Fruit fly (Drosophila melanogaster) whole organism, embryonic: Measurements from ENCODE around the gene CG12017.

Source experiments
- CG1024 ChIP-seq: fragments of 200-800 bp; sonication (Bioruptor generic); IDR thresholded peaks from 2 replicates; pipeline ENCODE4 v1.3.6; 2022; ENCODE audit warnings: missing biosample characterization, missing genetic modification characterization
- CG10959 ChIP-seq: fragments of 200-800 bp; sonication (Bioruptor generic); IDR thresholded peaks from 2 replicates; pipeline ENCODE4 v1.3.6; 2022; ENCODE audit warnings: missing biosample characterization, missing genetic modification characterization
- CG11093 ChIP-seq: fragments of 200-800 bp; sonication (Bioruptor generic); IDR thresholded peaks from 3 replicates; pipeline ENCODE4 v1.3.6; 2022; ENCODE audit warnings: missing biosample characterization, missing genetic modification characterization
- CG11398 ChIP-seq: fragments of 200-800 bp; sonication (Bioruptor generic); optimal IDR thresholded peaks from 2 replicates; lab custom pipeline; 2016; ENCODE audit warnings: missing biosample characterization, missing genetic modification characterization
- CG13775 ChIP-seq: fragments of 200-800 bp; sonication (Bioruptor generic); optimal IDR thresholded peaks from 3 replicates; lab custom pipeline; 2017; ENCODE audit warnings: missing biosample characterization, mild to moderate bottlenecking, missing genetic modification characterization
- CG14050 ChIP-seq: fragments of 200-800 bp; sonication (Bioruptor generic); IDR thresholded peaks from 3 replicates; pipeline ENCODE4 v1.3.6; 2022; ENCODE audit warnings: missing biosample characterization, missing genetic modification characterization
- CG15601 ChIP-seq: fragments of 200-800 bp; sonication (Bioruptor generic); optimal IDR thresholded peaks from 3 replicates; lab custom pipeline; 2019; ENCODE audit warnings: missing biosample characterization, mild to moderate bottlenecking, missing genetic modification characterization, moderate library complexity
- CG2120 ChIP-seq: fragments of 200-800 bp; sonication (Bioruptor generic); optimal IDR thresholded peaks from 3 replicates; lab custom pipeline; 2016; ENCODE audit warnings: missing biosample characterization, missing genetic modification characterization
- CG30020 ChIP-seq: fragments of 200-800 bp; optimal IDR thresholded peaks from 2 replicates; lab custom pipeline; 2019; ENCODE audit warnings: missing biosample characterization, mild to moderate bottlenecking, missing genetic modification characterization, moderate library complexity
- CG31388 ChIP-seq: fragments of 200-800 bp; sonication (Bioruptor generic); optimal IDR thresholded peaks from 2 replicates; lab custom pipeline; 2016; ENCODE audit warnings: missing biosample characterization, missing genetic modification characterization
- CG32532 ChIP-seq: fragments of 200-800 bp; sonication (Bioruptor generic); IDR thresholded peaks from 2 replicates; pipeline ENCODE4 v1.3.6; 2022; ENCODE audit warnings: missing biosample characterization, missing genetic modification characterization
- CG3281 ChIP-seq: fragments of 200-800 bp; sonication (Bioruptor generic); optimal IDR thresholded peaks from 3 replicates; lab custom pipeline; 2017; ENCODE audit warnings: missing biosample characterization, mild to moderate bottlenecking, missing genetic modification characterization
- CG3407 ChIP-seq: fragments of 200-800 bp; sonication (Bioruptor generic); optimal IDR thresholded peaks from 2 replicates; lab custom pipeline; 2018; ENCODE audit warnings: missing biosample characterization, mild to moderate bottlenecking, missing genetic modification characterization
- CG34224 ChIP-seq: fragments of 200-800 bp; sonication (Bioruptor generic); IDR thresholded peaks from 3 replicates; pipeline ENCODE4 v1.3.6; 2022; ENCODE audit warnings: missing biosample characterization, missing genetic modification characterization; ENCODE audit not compliant: partially characterized antibody
- CG42726 ChIP-seq: fragments of 200-800 bp; sonication (Bioruptor generic); IDR thresholded peaks from 2 replicates; pipeline ENCODE4 v1.3.6; 2022; ENCODE audit warnings: missing biosample characterization, missing genetic modification characterization; ENCODE audit not compliant: partially characterized antibody
- CG8478 ChIP-seq: fragments of >200 bp; optimal IDR thresholded peaks from 2 replicates; lab custom pipeline; 2018
- Dip3 ChIP-seq: fragments of 200-800 bp; sonication (Bioruptor generic); optimal IDR thresholded peaks from 3 replicates; lab custom pipeline; 2016; ENCODE audit warnings: missing biosample characterization, missing genetic modification characterization
- Eip74EF ChIP-seq, 2 experiments: fragments of 200-800 bp in 1 of 2; fragments of >200 bp in 1 of 2; sonication (Bioruptor generic) in 1 of 2; optimal IDR thresholded peaks; 2 replicates each; lab custom pipeline; 2017 to 2019; ENCODE audit warnings: missing biosample characterization in 2 of 2, missing genetic modification characterization in 2 of 2, mild to moderate bottlenecking in 1 of 2, moderate library complexity in 1 of 2
- Hmx ChIP-seq: fragments of 200-800 bp; sonication (Bioruptor generic); optimal IDR thresholded peaks from 2 replicates; lab custom pipeline; 2016; ENCODE audit warnings: missing biosample characterization, missing genetic modification characterization
- Hr39 ChIP-seq: fragments of >200 bp; optimal IDR thresholded peaks from 2 replicates; lab custom pipeline; 2017
- Jarid2 ChIP-seq: fragments of 200-800 bp; sonication (Bioruptor generic); optimal IDR thresholded peaks from 3 replicates; lab custom pipeline; 2017; ENCODE audit warnings: mild to moderate bottlenecking, missing biosample characterization, missing genetic modification reagents, missing genetic modification characterization
- Mrtf ChIP-seq: fragments of 200-800 bp; sonication (Bioruptor generic); IDR thresholded peaks from 3 replicates; pipeline ENCODE4 v1.3.6; 2022; ENCODE audit warnings: missing biosample characterization, missing genetic modification characterization
- Neu2 ChIP-seq: fragments of 200-800 bp; sonication (Bioruptor generic); optimal IDR thresholded peaks from 3 replicates; lab custom pipeline; 2016; ENCODE audit warnings: missing biosample characterization, missing genetic modification characterization, borderline replicate concordance
- Oli ChIP-seq: fragments of 200-800 bp; sonication (Bioruptor generic); optimal IDR thresholded peaks from 2 replicates; lab custom pipeline; 2018; ENCODE audit warnings: missing biosample characterization, mild to moderate bottlenecking, missing genetic modification characterization, moderate library complexity
- Scr ChIP-seq: fragments of 200-800 bp; sonication (Bioruptor generic); IDR thresholded peaks from 2 replicates; pipeline ENCODE4 v1.3.6; 2022; ENCODE audit warnings: missing biosample characterization, missing genetic modification characterization; ENCODE audit not compliant: partially characterized antibody
- abd-A ChIP-seq: fragments of 200-800 bp; sonication (Bioruptor generic); optimal IDR thresholded peaks from 3 replicates; lab custom pipeline; 2019; ENCODE audit warnings: missing biosample characterization, mild to moderate bottlenecking, missing genetic modification characterization, moderate library complexity
- ara ChIP-seq: fragments of 200-800 bp; sonication (Bioruptor generic); IDR thresholded peaks from 2 replicates; pipeline ENCODE4 v1.3.6; 2022; ENCODE audit warnings: missing biosample characterization, missing genetic modification characterization
- ash1 ChIP-seq: fragments of 200-800 bp; sonication (Bioruptor generic); optimal IDR thresholded peaks from 2 replicates; lab custom pipeline; 2018; ENCODE audit warnings: missing biosample characterization, mild to moderate bottlenecking, missing genetic modification characterization
- chif ChIP-seq, 2 experiments: fragments of 200-800 bp; sonication (Bioruptor generic); optimal IDR thresholded peaks; 3 replicates each; lab custom pipeline; 2016; ENCODE audit warnings: missing biosample characterization in 2 of 2, missing genetic modification characterization in 2 of 2
- ci ChIP-seq: fragments of 200-800 bp; sonication (Bioruptor generic); IDR thresholded peaks from 3 replicates; pipeline ENCODE4 v1.3.6; 2022; ENCODE audit warnings: missing biosample characterization, missing genetic modification characterization
- corto ChIP-seq: fragments of 200-800 bp; sonication (Bioruptor generic); optimal IDR thresholded peaks from 2 replicates; lab custom pipeline; 2016; ENCODE audit warnings: missing biosample characterization, mild to moderate bottlenecking, missing genetic modification characterization, moderate library complexity
- cwo ChIP-seq: fragments of 200-800 bp; sonication (Bioruptor generic); optimal IDR thresholded peaks from 3 replicates; lab custom pipeline; 2017; ENCODE audit warnings: missing biosample characterization, missing genetic modification characterization, mild to moderate bottlenecking, moderate library complexity, missing genetic modification reagents
- fu2 ChIP-seq: fragments of 200-800 bp; sonication (Bioruptor generic); optimal IDR thresholded peaks from 2 replicates; lab custom pipeline; 2016; ENCODE audit warnings: missing biosample characterization, missing genetic modification characterization
- gfzf ChIP-seq: fragments of 200-800 bp; sonication (Bioruptor generic); optimal IDR thresholded peaks from 2 replicates; lab custom pipeline; 2016; ENCODE audit warnings: missing biosample characterization, mild to moderate bottlenecking, missing genetic modification characterization, moderate library complexity
- ham ChIP-seq: fragments of 200-800 bp; sonication (Bioruptor generic); IDR thresholded peaks from 2 replicates; pipeline ENCODE4 v1.3.6; 2022; ENCODE audit warnings: missing biosample characterization, missing genetic modification characterization
- hkb ChIP-seq, 2 experiments: fragments of 200-800 bp in 1 of 2; fragments of >200 bp in 1 of 2; sonication (Bioruptor generic) in 1 of 2; IDR thresholded peaks in 1 of 2; optimal IDR thresholded peaks in 1 of 2; 2 replicates each; pipeline versions ENCODE4 v1.3.6 to Lab custom; 2017 to 2022; ENCODE audit warnings: missing biosample characterization in 1 of 2, missing genetic modification characterization in 1 of 2
- hth ChIP-seq: fragments of >200 bp; optimal IDR thresholded peaks from 2 replicates; lab custom pipeline; 2017; ENCODE audit warnings: inconsistent platforms
- jumu ChIP-seq: fragments of 200-800 bp; sonication (Bioruptor generic); optimal IDR thresholded peaks from 3 replicates; lab custom pipeline; 2016; ENCODE audit warnings: missing biosample characterization, missing genetic modification characterization
- kah ChIP-seq: fragments of 200-800 bp; sonication (Bioruptor generic); optimal IDR thresholded peaks from 2 replicates; lab custom pipeline; 2018; ENCODE audit warnings: missing biosample characterization, mild to moderate bottlenecking, missing genetic modification characterization
- nau ChIP-seq: fragments of 200-800 bp; sonication (Bioruptor generic); optimal IDR thresholded peaks from 3 replicates; lab custom pipeline; 2017; ENCODE audit warnings: missing biosample characterization, mild to moderate bottlenecking, missing genetic modification characterization, missing genetic modification reagents
- p53 ChIP-seq: fragments of 200-800 bp; sonication (Bioruptor generic); optimal IDR thresholded peaks from 2 replicates; lab custom pipeline; 2016; ENCODE audit warnings: missing biosample characterization, missing genetic modification characterization
- pum ChIP-seq: fragments of 200-800 bp; sonication (Bioruptor generic); optimal IDR thresholded peaks from 2 replicates; lab custom pipeline; 2016; ENCODE audit warnings: missing biosample characterization, missing genetic modification characterization
- scrt ChIP-seq: fragments of 200-800 bp; sonication (Bioruptor generic); optimal IDR thresholded peaks from 2 replicates; lab custom pipeline; 2018; ENCODE audit warnings: missing biosample characterization, mild to moderate bottlenecking, missing genetic modification characterization, moderate library complexity
- sisA ChIP-seq: fragments of 200-800 bp; sonication (Bioruptor generic); IDR thresholded peaks from 2 replicates; pipeline ENCODE4 v1.3.6; 2022; ENCODE audit warnings: missing biosample characterization, missing genetic modification characterization
- stwl ChIP-seq: fragments of 200-800 bp; sonication (Bioruptor generic); optimal IDR thresholded peaks from 3 replicates; lab custom pipeline; 2018; ENCODE audit warnings: missing biosample characterization, mild to moderate bottlenecking, missing genetic modification characterization, moderate library complexity
- toy ChIP-seq: fragments of 200-800 bp; sonication (Bioruptor generic); IDR thresholded peaks from 2 replicates; pipeline ENCODE4 v1.3.6; 2022; ENCODE audit warnings: missing biosample characterization, missing genetic modification characterization
- trh ChIP-seq: fragments of 200-800 bp; sonication (Bioruptor generic); optimal IDR thresholded peaks from 2 replicates; lab custom pipeline; 2016; ENCODE audit warnings: missing biosample characterization, missing genetic modification characterization
- zf30C ChIP-seq: fragments of 200-800 bp; sonication (Bioruptor generic); optimal IDR thresholded peaks from 3 replicates; lab custom pipeline; 2018; ENCODE audit warnings: missing biosample characterization, mild to moderate bottlenecking, missing genetic modification characterization

CG12017 gene

dm6 chr3L:3236319-3236718, 43.7 kb upstream of the CG12017 start (continued):
- TF ChIP-seq cwo, result no peak
- TF ChIP-seq CG14050 (GFP tag; lab: Robert Waterston, UW), result no peak
- no peak for TF ChIP-seq toy (GFP tag; lab: Robert Waterston, UW)

- peak; percentile 99 for TF ChIP-seq gfzf (GFP tag; lab: Kevin White, UChicago)
- peak; percentile 30; the same call in 2 of the 3 replicates for TF ChIP-seq ci
- TF ChIP-seq nau (GFP tag; lab: Kevin White, UChicago), result no peak
- TF ChIP-seq CG3407 (GFP tag; lab: Kevin White, UChicago), result no peak
- no peak for TF ChIP-seq Jarid2 (GFP tag; lab: Kevin White, UChicago)
- no peak for TF ChIP-seq abd-A (tag; lab: Kevin White, UChicago)
- TF ChIP-seq jumu (GFP tag; lab: Kevin White, UChicago), result peak; percentile 33
- TF ChIP-seq CG34224 (GFP tag; lab: Robert Waterston, UW), result peak; percentile 59; the same call in 2 of the 3 replicates
- TF ChIP-seq Neu2 (GFP tag; lab: Kevin White, UChicago), result no peak
- no peak for TF ChIP-seq CG30020 (tag; lab: Kevin White, UChicago)
- peak; percentile 84 for TF ChIP-seq hkb (optimal IDR thresholded peaks at IDR 0.05; lab: Kevin White, UChicago)
- TF ChIP-seq hkb (GFP tag; IDR thresholded peaks at IDR 0.05; lab: Robert Waterston, UW), result no peak
- TF ChIP-seq chif (GFP tag; optimal IDR thresholded peaks at IDR 0.05; lab: Kevin White, UChicago), result peak in 1 of 2 experiments; percentile 29
- no peak for TF ChIP-seq ara (GFP tag; lab: Robert Waterston, UW)
- TF ChIP-seq kah (GFP tag; lab: Kevin White, UChicago), result no peak
- peak; percentile 100 for TF ChIP-seq stwl (tag; lab: Kevin White, UChicago)
- no peak for TF ChIP-seq Hmx
- no peak for TF ChIP-seq CG32532 (GFP tag; lab: Robert Waterston, UW)
- TF ChIP-seq CG11093, result no peak
- TF ChIP-seq Dip3, result peak; percentile 50
- TF ChIP-seq zf30C (GFP tag; lab: Kevin White, UChicago), result no peak
- no peak for TF ChIP-seq CG42726 (GFP tag; lab: Robert Waterston, UW)
- TF ChIP-seq trh (GFP tag; lab: Kevin White, UChicago), result no peak
- no peak for TF ChIP-seq Eip74EF (GFP tag; optimal IDR thresholded peaks at IDR 0.05; lab: Kevin White, UChicago)
- peak; percentile 32 for TF ChIP-seq fu2 (GFP tag; lab: Kevin White, UChicago)
- TF ChIP-seq CG15601, result peak; percentile 53
- TF ChIP-seq ash1 (GFP tag; lab: Kevin White, UChicago), result no peak
- TF ChIP-seq corto (GFP tag; lab: Kevin White, UChicago), result no peak
- TF ChIP-seq CG10959 (GFP tag; lab: Robert Waterston, UW), result no peak
- peak; percentile 50 for TF ChIP-seq Scr
- TF ChIP-seq pum (GFP tag; lab: Kevin White, UChicago), result peak; percentile 18
- TF ChIP-seq Hr39 (lab: Kevin White, UChicago), result no peak
- TF ChIP-seq ham (GFP tag; lab: Robert Waterston, UW), result no peak
- TF ChIP-seq CG3281 (GFP tag; lab: Kevin White, UChicago), result peak; percentile 8
- TF ChIP-seq Oli (tag; lab: Kevin White, UChicago), result no peak
- TF ChIP-seq CG2120 (GFP tag; lab: Kevin White, UChicago), result peak; percentile 76
- TF ChIP-seq Mrtf (GFP tag; lab: Robert Waterston, UW), result no peak
- TF ChIP-seq CG1024, result no peak
- TF ChIP-seq CG31388 (GFP tag; lab: Kevin White, UChicago), result no peak
- TF ChIP-seq CG11398 (GFP tag; lab: Kevin White, UChicago), result peak; percentile 4
- peak; percentile 26; the same call in 1 of the 2 replicates for TF ChIP-seq sisA
- peak; percentile 59 for TF ChIP-seq p53
- TF ChIP-seq hth (lab: Kevin White, UChicago), result no peak
- no peak for TF ChIP-seq CG14050 (GFP tag; lab: Robert Waterston, UW)
- no peak for TF ChIP-seq CG8478
- peak; percentile 6 for TF ChIP-seq CG13775 (GFP tag; lab: Kevin White, UChicago)
- no peak for TF ChIP-seq scrt (GFP tag; lab: Kevin White, UChicago)
Observed at dm6 chr3L:3239033-3239752, 40.8 kb upstream of the CG12017 start, which contains the start of gene CG17746. CG17746 (minus strand) TSS chr3L:3239578.
